Fruit fly (Drosophila melanogaster): Measurements from ENCODE around the gene CG17726.

CG17726 gene

DNA sequence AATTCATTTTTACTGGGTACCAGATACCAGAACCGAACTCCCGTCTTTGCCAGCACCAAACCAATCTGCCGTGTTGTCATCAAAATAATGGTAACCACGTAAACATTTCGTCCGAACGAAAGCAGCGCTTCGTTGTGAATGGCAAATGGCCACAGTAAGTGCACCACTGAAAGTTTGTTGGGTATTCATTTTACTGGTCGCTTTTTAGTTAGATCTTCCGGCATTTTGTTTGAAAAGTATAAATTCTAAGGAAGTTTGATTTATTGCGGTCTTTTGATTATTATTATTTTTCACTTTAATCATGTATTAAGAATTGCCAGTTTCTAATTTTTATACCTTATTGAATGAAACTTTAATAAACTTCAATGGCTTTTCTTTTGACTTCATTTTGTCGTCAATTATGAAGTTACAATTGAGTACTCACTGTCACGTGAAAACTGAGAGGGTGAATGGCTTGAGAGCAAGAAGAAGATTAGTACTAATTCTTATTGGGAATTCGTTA lies 12.1 kb upstream of the CG17726 start, which contains the start of gene ZnT86D (continued):
- TF ChIP-seq chif (GFP tag; optimal IDR thresholded peaks at IDR 0.05) (peak; percentile 12 to 43), corto (GFP tag; optimal IDR thresholded peaks at IDR 0.05) (no peak), CG9876 (GFP tag; optimal IDR thresholded peaks at IDR 0.05) (no peak), CG16863 (GFP tag; optimal IDR thresholded peaks at IDR 0.05) (peak; percentile 30), Tbp (GFP tag; optimal IDR thresholded peaks at IDR 0.05) (no peak), al (GFP tag; IDR thresholded peaks at IDR 0.05) (peak; percentile 58; the same call in 1 of the 2 replicates), Kr (GFP tag; optimal IDR thresholded peaks at IDR 0.05) (no peak), slou (GFP tag; optimal IDR thresholded peaks at IDR 0.05) (peak; percentile 25), CG14710 (tag; optimal IDR thresholded peaks at IDR 0.05) (peak; percentile 86), zen (tag; optimal IDR thresholded peaks at IDR 0.05) (peak; percentile 40), fu2 (GFP tag; optimal IDR thresholded peaks at IDR 0.05) (peak; percentile 42), az2 (GFP tag; optimal IDR thresholded peaks at IDR 0.05) (no peak), Mes4 (GFP tag; optimal IDR thresholded peaks at IDR 0.05) (peak; percentile 26), sr (GFP tag; IDR thresholded peaks at IDR 0.05) (no peak), jigr1 (GFP tag; IDR thresholded peaks at IDR 0.05) (no peak), Dfd (GFP tag; optimal IDR thresholded peaks at IDR 0.05) (no peak), ttk (GFP tag; IDR thresholded peaks at IDR 0.05) (no peak), Bteb2 (GFP tag; optimal IDR thresholded peaks at IDR 0.05) (peak; percentile 50), chm (GFP tag; IDR thresholded peaks at IDR 0.05) (no peak), Fer1 (GFP tag; optimal IDR thresholded peaks at IDR 0.05) (peak; percentile 67), CG3065 (GFP tag; optimal IDR thresholded peaks at IDR 0.05) (no peak), CG6254 (GFP tag; optimal IDR thresholded peaks at IDR 0.05) (peak; percentile 5), crc (GFP tag; optimal IDR thresholded peaks at IDR 0.05) (no peak), CG18011 (GFP tag; optimal IDR thresholded peaks at IDR 0.05) (peak; percentile 8), CG32772 (GFP tag; IDR thresholded peaks at IDR 0.05) (peak; percentile 39; the same call in 1 of the 2 replicates), ems (GFP tag; optimal IDR thresholded peaks at IDR 0.05) (peak; percentile 51), CG33557 (GFP tag; optimal IDR thresholded peaks at IDR 0.05) (peak; percentile 55), slbo (GFP tag; IDR thresholded peaks at IDR 0.05) (peak; percentile 70), Hr3 (GFP tag; optimal IDR thresholded peaks at IDR 0.05) (peak; percentile 63), CG32767 (GFP tag; IDR thresholded peaks at IDR 0.05) (no peak), vfl (GFP tag; optimal IDR thresholded peaks at IDR 0.05) (no peak), cas (GFP tag; IDR thresholded peaks at IDR 0.05) (no peak), ci (GFP tag; IDR thresholded peaks at IDR 0.05) (0 out of 3 replicates have a peak, but pooled peaks have one; percentile 55), Atf-2 (GFP tag; optimal IDR thresholded peaks at IDR 0.05) (peak; percentile 5), HLHmδ (GFP tag; optimal IDR thresholded peaks at IDR 0.05) (no peak), CG8478 (optimal IDR thresholded peaks at IDR 0.05) (no peak), sug (tag; optimal IDR thresholded peaks at IDR 0.05) (peak; percentile 80), phol (tag; optimal IDR thresholded peaks at IDR 0.05) (peak; percentile 87), CG12071 (GFP tag; optimal IDR thresholded peaks at IDR 0.05) (no peak), NfI (GFP tag; optimal IDR thresholded peaks at IDR 0.05) (peak; percentile 67), CG11398 (GFP tag; optimal IDR thresholded peaks at IDR 0.05) (peak; percentile 2), z (GFP tag; IDR thresholded peaks at IDR 0.05) (no peak), CG5245 (GFP tag; optimal IDR thresholded peaks at IDR 0.05) (peak; percentile 18), pnt (GFP tag; optimal IDR thresholded peaks at IDR 0.05) (peak; percentile 22), zfh2 (GFP tag; optimal IDR thresholded peaks at IDR 0.05) (peak; percentile 72), CG4617 (GFP tag; optimal IDR thresholded peaks at IDR 0.05; ENCODE audit: borderline replicate concordance) (no peak), HmgZ (tag; optimal IDR thresholded peaks at IDR 0.05) (peak; percentile 74), Abd-B (GFP tag; optimal IDR thresholded peaks at IDR 0.05) (peak; percentile 67), ssp (GFP tag; IDR thresholded peaks at IDR 0.05) (no peak), CG31441 (GFP tag; IDR thresholded peaks at IDR 0.05) (peak; percentile 72), fd64A (GFP tag; optimal IDR thresholded peaks at IDR 0.05) (no peak), CG17359 (tag; optimal IDR thresholded peaks at IDR 0.05) (peak; percentile 51)

All from whole organism, embryonic.